Fruit fly (Drosophila melanogaster): ENCODE data around the gene CG12883.

DNA sequence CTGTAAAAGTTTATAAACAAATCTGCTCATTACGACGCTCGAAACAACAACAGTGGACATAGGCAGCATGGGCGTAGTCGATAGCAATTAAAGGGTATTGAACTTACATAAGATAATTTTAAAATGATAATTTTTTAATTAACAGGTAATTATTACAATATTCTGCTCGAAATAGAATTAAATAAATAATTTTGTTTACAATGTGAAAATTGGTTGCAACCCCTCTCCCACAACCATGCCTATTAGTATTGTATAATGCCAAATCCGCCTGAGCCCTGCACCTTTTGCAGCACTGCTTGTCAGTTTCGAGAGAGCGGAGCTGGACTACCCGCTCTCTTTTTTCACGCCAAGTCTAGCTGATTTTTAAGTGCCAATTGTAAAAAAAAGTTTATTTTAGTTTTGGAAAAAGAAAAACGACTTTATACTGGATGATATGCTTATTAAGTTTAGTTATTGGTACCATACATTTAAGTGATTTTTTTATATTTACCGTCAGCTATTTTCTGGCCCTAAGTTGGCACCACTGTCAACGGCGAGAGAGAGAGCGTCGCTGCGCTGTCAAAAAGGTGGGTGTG lies 43.0 kb upstream of the CG12883 start, which contains the start of the genes CG5611 and Mtl:
- TF ChIP-seq CG12768 (GFP tag; optimal IDR thresholded peaks at IDR 0.05) (peak; percentile 100), CG33017 (tag; optimal IDR thresholded peaks at IDR 0.05) (peak; percentile 100), CG1620 (GFP tag; optimal IDR thresholded peaks at IDR 0.05) (peak; percentile 100), Crg-1 (GFP tag; optimal IDR thresholded peaks at IDR 0.05) (peak; percentile 100), cnc (optimal IDR thresholded peaks at IDR 0.05) (no peak), ovo (GFP tag; optimal IDR thresholded peaks at IDR 0.05) (peak; percentile 100), Clk (GFP tag; optimal IDR thresholded peaks at IDR 0.05) (peak; percentile 99), CG7045 (GFP tag; optimal IDR thresholded peaks at IDR 0.05) (peak; percentile 100), bab1 (GFP tag; optimal IDR thresholded peaks at IDR 0.05) (peak; percentile 100), tj (GFP tag; optimal IDR thresholded peaks at IDR 0.05) (peak; percentile 96), CG5204 (GFP tag; optimal IDR thresholded peaks at IDR 0.05) (peak; percentile 99), pad (GFP tag; optimal IDR thresholded peaks at IDR 0.05) (peak; percentile 96), Hr96 (GFP tag; optimal IDR thresholded peaks at IDR 0.05) (peak; percentile 96), kay (GFP tag; ENCODE audit: borderline replicate concordance) (peak; percentile 98)
